Worm (Caenorhabditis elegans) whole organism, L4 larva: ENCODE data around the gene ZK892.3.

Experiments
- R02D3.7 ChIP-seq: fragments of 150-350 bp; sonication (generic microtip); optimal IDR thresholded peaks from 3 replicates; lab custom pipeline; 2014; ENCODE audit warnings: missing biosample characterization, missing genetic modification characterization
- lin-15B ChIP-seq: fragments of 150-350 bp; sonication (generic microtip); optimal IDR thresholded peaks from 3 replicates; lab custom pipeline; 2014; ENCODE audit warnings: missing biosample characterization, missing genetic modification characterization
- lir-3 ChIP-seq: sonication (generic microtip); optimal IDR thresholded peaks from 2 replicates; lab custom pipeline; 2016; ENCODE audit warnings: mild to moderate bottlenecking, missing genetic modification characterization, missing compliant biosample characterization
- nhr-237 ChIP-seq: sonication (generic microtip); optimal IDR thresholded peaks from 2 replicates; lab custom pipeline; 2017; ENCODE audit warnings: missing biosample characterization, missing genetic modification characterization

ce11 chrII:10028195-10028594, 26.5 kb downstream of the ZK892.3 start, which contains the start of gene F52H3.6:
- TF ChIP-seq nhr-237 (tag; lab: Kevin White, UChicago) (no peak), lin-15B (tag; lab: Kevin White, UChicago) (no peak), lir-3 (tag; lab: Kevin White, UChicago) (no peak), R02D3.7 (tag; lab: Kevin White, UChicago) (no peak)
